Fruit fly (Drosophila melanogaster): Measurements from ENCODE around the gene Rpt4R.

Rpt4R gene

DNA sequence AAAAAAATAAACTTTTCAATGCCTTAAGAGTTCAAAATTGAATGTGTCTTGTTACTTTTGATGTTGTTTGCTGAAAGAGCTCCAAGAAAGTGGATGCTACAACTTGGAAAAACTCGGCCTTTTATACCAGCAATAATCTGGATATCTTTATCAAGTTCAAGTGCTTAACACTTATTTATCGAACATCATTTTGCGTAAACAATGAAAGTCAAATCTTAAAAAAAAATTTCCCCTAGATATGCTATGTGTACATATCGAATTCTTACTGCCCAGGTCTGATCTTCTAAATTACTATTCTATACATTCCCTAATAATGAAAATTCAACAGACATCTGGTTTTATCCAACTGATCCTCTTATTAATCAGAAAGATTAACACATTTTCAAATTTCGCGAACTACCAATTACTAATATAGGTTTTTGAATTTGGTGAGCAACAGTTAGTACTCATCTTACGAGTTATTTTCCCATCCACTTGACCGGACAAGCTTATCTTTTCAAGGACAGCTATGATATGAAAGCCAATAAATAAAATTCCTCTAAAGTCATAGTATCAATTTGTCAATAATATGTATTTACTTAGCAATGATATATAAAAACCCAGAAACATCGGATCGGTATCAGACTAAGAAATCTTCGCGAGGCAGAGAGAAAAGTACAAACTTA, 16.1 kb downstream of the Rpt4R start, which contains the start of the genes CG11570 and CG43294:
Gene CG11570 (minus strand): TSS at position 101 of the 665 bp plus-strand sequence.
Gene CG43294 (plus strand): TSS at position 615 of the 665 bp plus-strand sequence.
- TF ChIP-seq CTCF (optimal IDR thresholded peaks at IDR 0.05) (no peak), CG8478 (optimal IDR thresholded peaks at IDR 0.05) (no peak)

dm6 chr3L:11966104-11966503, 24.4 kb downstream of the Rpt4R start, which contains the start of gene prc:
Gene prc (minus strand): TSS chr3L:11966131.
- TF ChIP-seq CTCF (optimal IDR thresholded peaks at IDR 0.05), result no peak
- TF ChIP-seq CG8478 (optimal IDR thresholded peaks at IDR 0.05), result no peak

- no peak for TF ChIP-seq CTCF (optimal IDR thresholded peaks at IDR 0.05)
- no peak for TF ChIP-seq CG8478 (optimal IDR thresholded peaks at IDR 0.05)
Observed at dm6 chr3L:11972879-11973278, 31.2 kb downstream of the Rpt4R start, which contains the start of gene Muc68E. Gene Muc68E (minus strand): TSS chr3L:11972979.

DNA sequence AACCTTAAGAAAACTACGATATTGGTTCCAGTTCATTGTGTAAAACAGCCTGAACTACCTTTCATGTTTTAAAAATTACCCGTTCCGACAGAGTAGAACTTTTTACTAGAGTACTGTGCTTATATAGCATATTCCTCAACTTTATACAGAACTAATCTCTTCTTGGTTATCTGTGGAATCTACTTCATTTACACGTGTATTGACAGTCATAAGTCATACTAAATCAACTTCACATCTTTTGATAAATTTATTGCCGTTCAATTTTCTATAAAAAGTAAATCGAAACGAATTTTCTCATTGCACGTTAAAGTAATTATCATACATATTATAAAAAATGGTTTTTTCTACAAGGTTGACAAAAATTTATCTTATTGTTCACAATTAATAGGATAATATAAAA, 32.0 kb downstream of the Rpt4R start, which contains the start of gene CG42397:
Gene CG42397 (minus strand): TSS at position 101 of the 400 bp plus-strand sequence.
- TF ChIP-seq CTCF (optimal IDR thresholded peaks at IDR 0.05) (no peak), CG8478 (optimal IDR thresholded peaks at IDR 0.05) (no peak)

dm6 chr3L:11974605-11975004, 32.9 kb downstream of the Rpt4R start, which contains the start of gene CG14125:
Gene CG14125 (plus strand): TSS chr3L:11974905.
- TF ChIP-seq CTCF (optimal IDR thresholded peaks at IDR 0.05), result no peak
- no peak for TF ChIP-seq CG8478 (optimal IDR thresholded peaks at IDR 0.05)

DNA sequence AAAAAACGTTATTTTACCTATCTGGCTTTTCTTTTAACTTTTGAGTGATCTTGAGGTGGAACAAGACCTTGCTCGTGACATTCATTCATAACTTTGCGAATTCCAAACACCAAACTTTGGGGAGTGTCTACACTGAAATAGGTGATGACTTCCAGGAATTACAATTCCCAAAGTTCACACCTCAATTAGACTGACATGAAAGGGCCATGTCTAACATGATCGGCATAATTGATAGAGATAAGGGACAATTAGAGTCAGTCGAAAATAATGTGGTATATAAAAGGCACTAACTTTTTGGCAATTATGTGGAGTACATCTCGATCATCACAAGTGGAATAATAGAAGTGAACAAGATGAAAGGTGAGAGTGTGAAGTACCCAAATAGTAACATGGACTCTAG, 34.1 kb downstream of the Rpt4R start, which contains the start of gene CG43896:
Gene CG43896 (plus strand): TSS at position 301 of the 400 bp plus-strand sequence.
- no peak for TF ChIP-seq CG8478 (optimal IDR thresholded peaks at IDR 0.05)
- TF ChIP-seq CTCF (optimal IDR thresholded peaks at IDR 0.05), result no peak

- no peak for TF ChIP-seq CTCF (optimal IDR thresholded peaks at IDR 0.05)
- TF ChIP-seq CG8478 (optimal IDR thresholded peaks at IDR 0.05), result no peak
Observed at dm6 chr3L:11984606-11985005, 42.9 kb downstream of the Rpt4R start, which contains the start of gene CG6938. Gene CG6938 (plus strand): TSS chr3L:11984906.

dm6 chr3L:11990436-11990835, 48.7 kb downstream of the Rpt4R start, which contains the start of gene CG6931:
Gene CG6931 (plus strand): TSS chr3L:11990736.
- no peak for TF ChIP-seq CG8478 (optimal IDR thresholded peaks at IDR 0.05)

dm6 chr3L:11992960-11993359, 51.2 kb downstream of the Rpt4R start, which contains the start of gene viaf:
Gene viaf (minus strand): TSS chr3L:11993179.
- TF ChIP-seq CTCF (optimal IDR thresholded peaks at IDR 0.05), result peak in 1 of 2 experiments; percentile 14
- TF ChIP-seq CG8478 (optimal IDR thresholded peaks at IDR 0.05), result no peak
